Worm (Caenorhabditis elegans) whole organism, L3 larva: ENCODE measurements around the gene F36D3.1.

Experiments
- R02D3.7 ChIP-seq: fragments of 150-350 bp; optimal IDR thresholded peaks from 2 replicates; lab custom pipeline; 2014; ENCODE audit warnings: missing biosample characterization, missing genetic modification characterization
- ZK546.5 ChIP-seq: sonication (generic microtip); optimal IDR thresholded peaks from 2 replicates; lab custom pipeline; 2017; ENCODE audit warnings: missing biosample characterization, missing genetic modification characterization
- ceh-16 ChIP-seq: sonication (generic microtip); optimal IDR thresholded peaks from 2 replicates; lab custom pipeline; 2017; ENCODE audit warnings: missing biosample characterization, missing genetic modification characterization
- ceh-28 ChIP-seq: fragments of 150-350 bp; optimal IDR thresholded peaks from 2 replicates; lab custom pipeline; 2014; ENCODE audit warnings: missing biosample characterization, missing genetic modification reagents, missing genetic modification characterization
- ceh-82 ChIP-seq: fragments of 150-350 bp; optimal IDR thresholded peaks from 2 replicates; lab custom pipeline; 2014; ENCODE audit warnings: missing biosample characterization, missing genetic modification characterization
- ceh-9 ChIP-seq: sonication (generic microtip); optimal IDR thresholded peaks from 2 replicates; lab custom pipeline; 2018; ENCODE audit warnings: missing biosample characterization, missing genetic modification characterization
- daf-12 ChIP-seq: fragments of 150-350 bp; optimal IDR thresholded peaks from 2 replicates; lab custom pipeline; 2014; ENCODE audit warnings: missing biosample characterization, missing genetic modification reagents, missing genetic modification characterization
- elt-1 ChIP-seq: fragments of 150-350 bp; optimal IDR thresholded peaks from 2 replicates; lab custom pipeline; 2014; ENCODE audit warnings: missing biosample characterization, missing genetic modification characterization
- elt-2 ChIP-seq: sonication (generic microtip); optimal IDR thresholded peaks from 2 replicates; lab custom pipeline; 2016; ENCODE audit warnings: missing genetic modification reagents, mild to moderate bottlenecking, missing genetic modification characterization, missing compliant biosample characterization
- elt-3 ChIP-seq, 3 experiments: fragments of 150-350 bp in 1 of 3; sonication (generic microtip) in 2 of 3; optimal IDR thresholded peaks; 2 replicates in 2 of 3; 4 replicates in 1 of 3; lab custom pipeline; 2014 to 2017; ENCODE audit warnings: missing biosample characterization in 3 of 3, missing genetic modification characterization in 3 of 3
- fos-1 ChIP-seq: fragments of 150-350 bp; optimal IDR thresholded peaks from 2 replicates; lab custom pipeline; 2014; ENCODE audit warnings: missing biosample characterization, missing genetic modification characterization
- hmg-11 ChIP-seq: sonication (generic microtip); optimal IDR thresholded peaks from 2 replicates; lab custom pipeline; 2016; ENCODE audit warnings: missing genetic modification characterization, missing compliant biosample characterization
- jun-1 ChIP-seq: fragments of 150-350 bp; optimal IDR thresholded peaks from 2 replicates; lab custom pipeline; 2014; ENCODE audit warnings: missing biosample characterization, missing genetic modification reagents, missing genetic modification characterization
- lin-15B ChIP-seq: fragments of 150-350 bp; optimal IDR thresholded peaks from 2 replicates; lab custom pipeline; 2014; ENCODE audit warnings: missing biosample characterization, missing genetic modification characterization
- lsy-12 ChIP-seq: sonication (generic microtip); optimal IDR thresholded peaks from 2 replicates; lab custom pipeline; 2016; ENCODE audit warnings: mild to moderate bottlenecking, missing genetic modification characterization, missing compliant biosample characterization
- mdl-1 ChIP-seq: fragments of 150-350 bp; optimal IDR thresholded peaks from 2 replicates; lab custom pipeline; 2014; ENCODE audit warnings: missing biosample characterization, missing genetic modification characterization
- mml-1 ChIP-seq: fragments of 150-350 bp; sonication (generic microtip); optimal IDR thresholded peaks from 3 replicates; lab custom pipeline; 2014; ENCODE audit warnings: missing biosample characterization, missing genetic modification characterization
- nfya-1 ChIP-seq: sonication (generic microtip); optimal IDR thresholded peaks from 2 replicates; lab custom pipeline; 2017; ENCODE audit warnings: missing genetic modification characterization, mild to moderate bottlenecking, missing compliant biosample characterization, antibody characterized with exemption, moderate library complexity; ENCODE audit not compliant: insufficient read depth
- nhr-23 ChIP-seq: fragments of 150-350 bp; optimal IDR thresholded peaks from 2 replicates; lab custom pipeline; 2014; ENCODE audit warnings: missing biosample characterization, missing genetic modification reagents, missing genetic modification characterization
- nhr-28 ChIP-seq: fragments of 150-350 bp; optimal IDR thresholded peaks from 2 replicates; lab custom pipeline; 2014; ENCODE audit warnings: missing biosample characterization, missing genetic modification characterization
- nhr-67 ChIP-seq: fragments of 150-350 bp; optimal IDR thresholded peaks from 2 replicates; lab custom pipeline; 2014; ENCODE audit warnings: missing biosample characterization, missing genetic modification characterization
- nhr-76 ChIP-seq: fragments of 150-350 bp; sonication (generic microtip); optimal IDR thresholded peaks from 5 replicates; lab custom pipeline; 2014; ENCODE audit warnings: missing biosample characterization, missing genetic modification characterization
- pha-4 ChIP-seq: fragments of 150-350 bp; optimal IDR thresholded peaks from 2 replicates; lab custom pipeline; 2014; ENCODE audit warnings: missing biosample characterization, missing genetic modification reagents, missing genetic modification characterization
- pqm-1 ChIP-seq: fragments of 150-350 bp; optimal IDR thresholded peaks from 2 replicates; lab custom pipeline; 2017; ENCODE audit warnings: missing biosample characterization, missing genetic modification characterization, inconsistent platforms
- snpc-4 ChIP-seq: fragments of 150-350 bp; optimal IDR thresholded peaks from 2 replicates; lab custom pipeline; 2014; ENCODE audit warnings: missing biosample characterization, missing genetic modification characterization
- tbx-2 ChIP-seq: sonication (generic microtip); optimal IDR thresholded peaks from 2 replicates; lab custom pipeline; 2016; ENCODE audit warnings: mild to moderate bottlenecking, missing genetic modification characterization, missing compliant biosample characterization
- unc-39 ChIP-seq: sonication (generic microtip); optimal IDR thresholded peaks from 4 replicates; lab custom pipeline; 2017; ENCODE audit warnings: missing biosample characterization, missing genetic modification characterization
- zag-1 ChIP-seq: fragments of 150-350 bp; optimal IDR thresholded peaks from 2 replicates; lab custom pipeline; 2014; ENCODE audit warnings: missing biosample characterization, missing genetic modification characterization

Gene F36D3.1

ce11 chrV:16483044-16483443 is 16.1 kb upstream of the F36D3.1 start, which contains the start of gene F57E7.2:
F57E7.2 (minus strand) TSS chrV:16483144.
- TF ChIP-seq nhr-28 (tag; lab: Kevin White, UChicago) (no peak), tbx-2 (no peak), daf-12 (tag; lab: Kevin White, UChicago) (no peak), ceh-9 (tag; lab: Kevin White, UChicago) (no peak), lin-15B (no peak), nhr-76 (tag; lab: Kevin White, UChicago) (no peak), fos-1 (tag; lab: Kevin White, UChicago) (no peak), elt-3 (tag; optimal IDR thresholded peaks at IDR 0.05; lab: Kevin White, UChicago) (no peak), unc-39 (tag; lab: Kevin White, UChicago) (no peak), mdl-1 (tag; lab: Kevin White, UChicago) (no peak), pha-4 (tag; lab: Kevin White, UChicago) (no peak), lsy-12 (tag; lab: Kevin White, UChicago) (no peak), zag-1 (tag; lab: Kevin White, UChicago) (no peak), nhr-67 (tag; lab: Kevin White, UChicago) (no peak), jun-1 (tag; lab: Kevin White, UChicago) (no peak), ceh-16 (tag; lab: Kevin White, UChicago) (no peak), ZK546.5 (tag; lab: Kevin White, UChicago) (no peak), elt-2 (no peak)

ce11 chrV:16483681-16484080 is 15.5 kb upstream of the F36D3.1 start, which contains the start of gene srh-139:
srh-139 (plus strand) TSS chrV:16483981.
- TF ChIP-seq ceh-28 (tag; lab: Kevin White, UChicago) = no peak
- TF ChIP-seq nhr-23 (tag; lab: Kevin White, UChicago) = no peak
- TF ChIP-seq hmg-11 = no peak
- TF ChIP-seq ZK546.5 (tag; lab: Kevin White, UChicago) = no peak
- TF ChIP-seq elt-3 (tag; optimal IDR thresholded peaks at IDR 0.05; lab: Kevin White, UChicago) = no peak
- no peak for TF ChIP-seq ceh-9 (tag; lab: Kevin White, UChicago)
- no peak for TF ChIP-seq pha-4 (tag; lab: Kevin White, UChicago)
- TF ChIP-seq mdl-1 (tag; lab: Kevin White, UChicago) = no peak
- no peak for TF ChIP-seq elt-2
- TF ChIP-seq mml-1 (tag; lab: Kevin White, UChicago) = no peak
- TF ChIP-seq, all 47 proteins: peak for 0

ce11 chrV:16487474-16487873 is 11.7 kb upstream of the F36D3.1 start, which contains the start of gene Y32B12A.5:
Y32B12A.5 (minus strand) TSS chrV:16487574.
- TF ChIP-seq ZK546.5 (tag; lab: Kevin White, UChicago) (no peak), elt-2 (peak; percentile 10), snpc-4 (tag; lab: Kevin White, UChicago) (no peak)

- TF ChIP-seq elt-1 (tag; lab: Kevin White, UChicago) = no peak
Observed at ce11 chrV:16488172-16488571, 11.0 kb upstream of the F36D3.1 start, which contains the start of gene sqst-4. sqst-4 (plus strand) TSS chrV:16488472.

- TF ChIP-seq pqm-1 (tag; lab: Kevin White, UChicago) (peak; percentile 63), elt-2 (peak; percentile 88), snpc-4 (tag; lab: Kevin White, UChicago) (no peak), lin-15B (no peak)
Observed at ce11 chrV:16494359-16494758, 4.8 kb upstream of the F36D3.1 start, which contains the start of gene comt-2. comt-2 (minus strand) TSS chrV:16494489.

- TF ChIP-seq ceh-82 (tag; lab: Kevin White, UChicago) = no peak
- no peak for TF ChIP-seq ceh-16 (tag; lab: Kevin White, UChicago)
- TF ChIP-seq, all 47 proteins: peak for 0
Observed at ce11 chrV:16497504-16497903, 1.6 kb upstream of the F36D3.1 start, which contains the start of gene srh-136. srh-136 (minus strand) TSS chrV:16497596.

ce11 chrV:16503164-16503563 is 4.0 kb downstream of the F36D3.1 start, which contains the start of gene F36D3.14:
F36D3.14 (minus strand) TSS chrV:16503264.
- no peak for TF ChIP-seq nfya-1 (tag; lab: Kevin White, UChicago)
- no peak for TF ChIP-seq R02D3.7 (tag; lab: Kevin White, UChicago)
- TF ChIP-seq ZK546.5 (tag; lab: Kevin White, UChicago) = no peak
- no peak for TF ChIP-seq elt-3 (tag; optimal IDR thresholded peaks at IDR 0.05; lab: Kevin White, UChicago)
- no peak for TF ChIP-seq unc-39 (tag; lab: Kevin White, UChicago)
- TF ChIP-seq, all 47 proteins: peak for 0
